Worm (Caenorhabditis elegans): ENCODE data around the gene C13A2.1.

- TF ChIP-seq syd-9 (tag; optimal IDR thresholded peaks at IDR 0.05) = no peak
- TF ChIP-seq hlh-6 (tag; optimal IDR thresholded peaks at IDR 0.05) = no peak
- no peak for TF ChIP-seq K02D7.2 (tag; optimal IDR thresholded peaks at IDR 0.05)
- no peak for TF ChIP-seq pax-1 (tag; optimal IDR thresholded peaks at IDR 0.05)
- no peak for TF ChIP-seq sdc-2 (tag; optimal IDR thresholded peaks at IDR 0.05)
- TF ChIP-seq pag-3 (tag; optimal IDR thresholded peaks at IDR 0.05; ENCODE audit: borderline replicate concordance) = no peak
- no peak for TF ChIP-seq nfya-1 (tag; optimal IDR thresholded peaks at IDR 0.05)
- no peak for TF ChIP-seq sox-4 (tag; optimal IDR thresholded peaks at IDR 0.05)
- TF ChIP-seq ztf-16 (tag; optimal IDR thresholded peaks at IDR 0.05) = no peak
These were observed 51.0 kb downstream of the C13A2.1 start, which contains the start of gene srh-187 for ce11 chrV:7339831-7340230.
